Worm (Caenorhabditis elegans): ENCODE results near the gene ymel-1.
A peak's percentile ranks its signal among the peaks of the same experiment; 100 is the strongest.

Gene ymel-1

ce11 chrIII:10461164-10461546 is 45.2 kb downstream of the ymel-1 start, which contains the start of gene atx-2:
TSS of gene atx-2 (plus strand) at chrIII:10461389.
- TF ChIP-seq W03F9.2 (tag; optimal IDR thresholded peaks at IDR 0.05) (peak; percentile 84), him-1 (tag; optimal IDR thresholded peaks at IDR 0.05) (peak; percentile 35), dao-5 (tag; optimal IDR thresholded peaks at IDR 0.05) (peak; percentile 74)

ce11 chrIII:10462935-10463548 is 47.1 kb downstream of the ymel-1 start:
- TF ChIP-seq him-1 (tag; optimal IDR thresholded peaks at IDR 0.05) = no peak
- TF ChIP-seq dao-5 (tag; optimal IDR thresholded peaks at IDR 0.05) = no peak
- TF ChIP-seq W03F9.2 (tag; optimal IDR thresholded peaks at IDR 0.05) = no peak

- peak; percentile 7 for TF ChIP-seq W03F9.2 (tag; optimal IDR thresholded peaks at IDR 0.05)
- TF ChIP-seq him-1 (tag; optimal IDR thresholded peaks at IDR 0.05) = no peak
- no peak for TF ChIP-seq dao-5 (tag; optimal IDR thresholded peaks at IDR 0.05)
Observed at ce11 chrIII:10463653-10464052, 47.7 kb downstream of the ymel-1 start.

ce11 chrIII:10464455-10464854 is 48.5 kb downstream of the ymel-1 start:
- TF ChIP-seq him-1 (tag; optimal IDR thresholded peaks at IDR 0.05) (no peak), W03F9.2 (tag; optimal IDR thresholded peaks at IDR 0.05) (no peak), dao-5 (tag; optimal IDR thresholded peaks at IDR 0.05) (no peak)

- TF ChIP-seq dao-5 (tag; optimal IDR thresholded peaks at IDR 0.05) (no peak), him-1 (tag; optimal IDR thresholded peaks at IDR 0.05) (no peak), W03F9.2 (tag; optimal IDR thresholded peaks at IDR 0.05) (peak; percentile 2)
Observed at ce11 chrIII:10469574-10470055, 53.7 kb downstream of the ymel-1 start, which contains the start of gene D2045.5. TSS of gene D2045.5 (minus strand) at chrIII:10469624.

ce11 chrIII:10470927-10471326 is 55.0 kb downstream of the ymel-1 start, which contains the start of gene cul-1:
TSS of gene cul-1 (plus strand) at chrIII:10471237.
- TF ChIP-seq W03F9.2 (tag; optimal IDR thresholded peaks at IDR 0.05) (no peak), him-1 (tag; optimal IDR thresholded peaks at IDR 0.05) (no peak), dao-5 (tag; optimal IDR thresholded peaks at IDR 0.05) (no peak)
